Worm (Caenorhabditis elegans) whole organism, L2 larva: Measurements from ENCODE around the gene ugt-62.

Experiments
- lin-13 ChIP-seq: fragments of 150-350 bp; optimal IDR thresholded peaks from 2 replicates; lab custom pipeline; 2014; ENCODE audit warnings: missing biosample characterization, missing genetic modification reagents, missing genetic modification characterization
- mab-5 ChIP-seq: fragments of 150-350 bp; optimal IDR thresholded peaks from 2 replicates; lab custom pipeline; 2014; ENCODE audit warnings: missing biosample characterization, missing genetic modification characterization
- nhr-6 ChIP-seq: fragments of 150-350 bp; optimal IDR thresholded peaks from 2 replicates; lab custom pipeline; 2014; ENCODE audit warnings: missing biosample characterization, missing genetic modification characterization
- nhr-77 ChIP-seq: fragments of 150-350 bp; optimal IDR thresholded peaks from 2 replicates; lab custom pipeline; 2014; ENCODE audit warnings: missing biosample characterization, missing genetic modification characterization
- snpc-4 ChIP-seq: fragments of 150-350 bp; optimal IDR thresholded peaks from 2 replicates; lab custom pipeline; 2014; ENCODE audit warnings: missing biosample characterization, missing genetic modification characterization
- unc-39 ChIP-seq: fragments of 150-350 bp; optimal IDR thresholded peaks from 2 replicates; lab custom pipeline; 2014; ENCODE audit warnings: missing biosample characterization, missing genetic modification characterization
- unc-62 ChIP-seq: fragments of 150-350 bp; optimal IDR thresholded peaks from 2 replicates; lab custom pipeline; 2014; ENCODE audit warnings: missing biosample characterization, missing genetic modification reagents, missing genetic modification characterization

DNA sequence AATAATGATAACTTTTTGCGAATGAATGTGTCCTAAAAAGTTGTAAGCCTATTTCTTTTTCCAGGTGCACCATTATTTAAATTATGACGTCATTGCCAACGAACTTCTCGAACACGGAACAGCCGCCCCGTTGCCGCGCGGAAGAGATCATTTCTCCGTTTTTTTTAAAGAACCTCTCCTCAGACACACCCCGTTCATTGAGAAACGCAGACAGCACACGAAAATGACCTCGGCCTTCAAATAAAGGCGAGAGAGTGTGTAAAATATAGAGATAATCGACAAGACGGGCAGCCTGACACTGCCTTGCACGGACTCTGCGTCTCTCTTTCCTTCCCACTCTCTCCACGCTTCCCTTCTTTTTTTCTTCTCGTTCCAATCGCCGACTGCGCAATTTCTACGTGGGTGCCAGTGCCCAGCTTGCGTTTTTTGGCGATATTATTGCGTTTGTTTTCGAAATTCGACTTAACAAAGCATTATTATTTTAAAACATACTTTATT lies 20.0 kb upstream of the ugt-62 start:
- TF ChIP-seq nhr-77 (tag; lab: Kevin White, UChicago) = no peak
- peak; percentile 45 for TF ChIP-seq nhr-6 (tag; lab: Kevin White, UChicago)
- no peak for TF ChIP-seq snpc-4 (tag; lab: Kevin White, UChicago)
- TF ChIP-seq mab-5 = peak; percentile 75
- TF ChIP-seq unc-62 = peak; percentile 54
- no peak for TF ChIP-seq unc-39 (tag; lab: Kevin White, UChicago)
- TF ChIP-seq lin-13 (GFP tag; lab: Kevin White, UChicago) = peak; percentile 40
